Worm (Caenorhabditis elegans) whole organism, late embryonic: ENCODE results near the gene ZK1320.3.

Source experiments
- ama-1 ChIP-seq: fragments of 150-350 bp; optimal IDR thresholded peaks from 2 replicates; lab custom pipeline; 2014
- ceh-31 ChIP-seq: sonication (generic microtip); optimal IDR thresholded peaks from 2 replicates; lab custom pipeline; 2016; ENCODE audit warnings: missing genetic modification characterization, missing compliant biosample characterization
- ceh-9 ChIP-seq: sonication (generic microtip); optimal IDR thresholded peaks from 2 replicates; lab custom pipeline; 2016; ENCODE audit warnings: mild to moderate bottlenecking, missing genetic modification characterization, inconsistent platforms, missing compliant biosample characterization
- hlh-8 ChIP-seq: sonication (generic microtip); optimal IDR thresholded peaks from 2 replicates; lab custom pipeline; 2016; ENCODE audit warnings: missing genotype, missing genetic modification characterization, missing compliant biosample characterization
- nhr-11 ChIP-seq: fragments of 150-350 bp; optimal IDR thresholded peaks from 2 replicates; lab custom pipeline; 2014; ENCODE audit warnings: missing biosample characterization, missing genetic modification characterization
- ref-2 ChIP-seq: sonication (generic microtip); optimal IDR thresholded peaks from 2 replicates; lab custom pipeline; 2016; ENCODE audit warnings: missing genetic modification characterization, missing compliant biosample characterization
- ttx-3 ChIP-seq: sonication (generic microtip); optimal IDR thresholded peaks from 2 replicates; lab custom pipeline; 2016; ENCODE audit warnings: missing genetic modification reagents, missing genetic modification characterization, missing compliant biosample characterization
- unc-42 ChIP-seq: sonication (generic microtip); optimal IDR thresholded peaks from 2 replicates; lab custom pipeline; 2016; ENCODE audit warnings: missing genotype, missing genetic modification characterization, missing compliant biosample characterization

DNA sequence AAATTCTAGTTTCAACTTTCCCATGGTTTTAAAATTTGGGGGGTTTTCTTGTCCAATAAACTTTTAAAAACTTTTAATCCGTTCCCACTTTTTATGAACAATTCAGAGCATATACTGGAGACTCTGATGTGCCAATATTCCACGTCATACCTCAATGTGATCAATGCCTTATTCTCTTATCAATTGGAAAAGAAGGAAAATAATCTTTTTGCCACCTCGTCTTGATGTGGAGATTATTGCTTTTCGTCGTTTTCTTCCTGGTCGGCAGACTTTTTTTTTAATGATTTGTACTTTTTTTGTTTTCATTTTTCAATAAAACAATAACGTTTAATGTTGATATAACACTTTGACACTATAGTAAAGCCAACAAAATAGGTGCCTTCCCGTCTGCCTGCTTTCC is 17.3 kb upstream of the ZK1320.3 start:
- no peak for TF ChIP-seq ttx-3 (tag; lab: Kevin White, UChicago)
- TF ChIP-seq ama-1 (lab: Kevin White, UChicago), result no peak
- no peak for TF ChIP-seq unc-42 (tag; lab: Kevin White, UChicago)
- no peak for TF ChIP-seq hlh-8 (tag; lab: Kevin White, UChicago)
- no peak for TF ChIP-seq ceh-9 (tag; lab: Kevin White, UChicago)
- TF ChIP-seq ceh-31, result no peak
- no peak for TF ChIP-seq nhr-11
- no peak for TF ChIP-seq ref-2 (tag; lab: Kevin White, UChicago)
